Fruit fly (Drosophila melanogaster): ENCODE data around the gene CG12375.

Gene CG12375

DNA sequence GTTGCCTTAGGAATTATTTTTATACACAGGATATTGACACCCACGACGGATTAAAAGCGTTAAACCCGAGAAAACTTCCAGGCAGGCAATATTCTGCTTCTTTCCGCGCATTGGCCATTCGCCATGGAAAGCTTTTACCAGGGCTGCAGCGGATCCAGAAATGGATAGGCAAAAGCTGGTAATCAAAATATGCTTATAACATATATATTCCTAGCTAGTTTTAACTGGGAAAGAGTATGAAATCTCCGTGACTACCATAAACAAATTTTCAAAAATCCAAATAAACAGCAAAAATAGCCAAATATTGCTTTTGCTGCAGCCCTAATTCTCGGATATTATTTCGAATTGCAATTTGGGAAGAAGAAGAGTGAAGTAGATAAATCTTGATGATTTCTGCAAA lies 32.8 kb upstream of the CG12375 start, which contains the start of the genes PAPLA1 and Rbsn-5 (continued):
- peak; percentile 81 for TF ChIP-seq gt (GFP tag; IDR thresholded peaks at IDR 0.05)
- peak; percentile 86 for TF ChIP-seq klu (GFP tag; IDR thresholded peaks at IDR 0.05)
- peak; percentile 74 for TF ChIP-seq onecut (GFP tag; IDR thresholded peaks at IDR 0.05)
- TF ChIP-seq exex (tag; optimal IDR thresholded peaks at IDR 0.05) = peak; percentile 93
- no peak for TF ChIP-seq br (optimal IDR thresholded peaks at IDR 0.05)
- TF ChIP-seq Mrtf (GFP tag; IDR thresholded peaks at IDR 0.05) = peak; percentile 87
- TF ChIP-seq Atf6 (GFP tag; IDR thresholded peaks at IDR 0.05) = peak; percentile 86; the same call in 1 of the 2 replicates
- peak in 1 of 2 experiments; percentile 85 for TF ChIP-seq Eip74EF (GFP tag; optimal IDR thresholded peaks at IDR 0.05)
- peak; percentile 88 for TF ChIP-seq CG17612 (GFP tag; IDR thresholded peaks at IDR 0.05)
- peak; percentile 89 for TF ChIP-seq sima (GFP tag; optimal IDR thresholded peaks at IDR 0.05)
- peak; percentile 87 for TF ChIP-seq CG7556 (GFP tag; optimal IDR thresholded peaks at IDR 0.05)
- peak; percentile 98 for TF ChIP-seq mam (GFP tag; optimal IDR thresholded peaks at IDR 0.05)
- peak; percentile 89 for TF ChIP-seq CG11247 (GFP tag; IDR thresholded peaks at IDR 0.05)
- peak; percentile 81 for TF ChIP-seq Vsx1 (GFP tag; optimal IDR thresholded peaks at IDR 0.05)
- TF ChIP-seq Med (GFP tag) = peak; percentile 99
- peak; percentile 97 for TF ChIP-seq row (GFP tag; IDR thresholded peaks at IDR 0.05)
- peak; percentile 86 for TF ChIP-seq CG12219 (GFP tag; optimal IDR thresholded peaks at IDR 0.05)
- peak; percentile 96 for TF ChIP-seq Hsf (GFP tag; optimal IDR thresholded peaks at IDR 0.05)
- TF ChIP-seq CG13624 (GFP tag; optimal IDR thresholded peaks at IDR 0.05) = peak; percentile 96
- TF ChIP-seq CG2875 (GFP tag; optimal IDR thresholded peaks at IDR 0.05) = peak; percentile 80
- TF ChIP-seq CG15073 (GFP tag; optimal IDR thresholded peaks at IDR 0.05) = peak; percentile 49
- TF ChIP-seq Ravus (GFP tag; IDR thresholded peaks at IDR 0.05) = peak; percentile 66
- TF ChIP-seq CG8478 (optimal IDR thresholded peaks at IDR 0.05) = no peak
- TF ChIP-seq CG3065 (GFP tag; optimal IDR thresholded peaks at IDR 0.05) = peak; percentile 92
- peak; percentile 91 for TF ChIP-seq CG13123 (GFP tag; optimal IDR thresholded peaks at IDR 0.05)
- peak; percentile 46 for TF ChIP-seq CTCF (GFP tag; optimal IDR thresholded peaks at IDR 0.05)
- peak; percentile 86 for TF ChIP-seq Rx (GFP tag; IDR thresholded peaks at IDR 0.05)
- peak; percentile 70 for TF ChIP-seq CG3995 (GFP tag; optimal IDR thresholded peaks at IDR 0.05)
- TF ChIP-seq dm (GFP tag; optimal IDR thresholded peaks at IDR 0.05) = peak; percentile 89
- peak; percentile 95 for TF ChIP-seq fu2 (GFP tag; optimal IDR thresholded peaks at IDR 0.05)
- peak; percentile 90 for TF ChIP-seq ERR (GFP tag; optimal IDR thresholded peaks at IDR 0.05)
- peak; percentile 82 for TF ChIP-seq ase (GFP tag; IDR thresholded peaks at IDR 0.05)
- peak; percentile 89 for TF ChIP-seq CG9727 (GFP tag; optimal IDR thresholded peaks at IDR 0.05)
- peak; percentile 95 for TF ChIP-seq Fer3 (tag; optimal IDR thresholded peaks at IDR 0.05)
- peak; percentile 31 for TF ChIP-seq CG9797 (GFP tag; optimal IDR thresholded peaks at IDR 0.05)
- peak; percentile 94 for TF ChIP-seq Ets97D (GFP tag; optimal IDR thresholded peaks at IDR 0.05)
- TF ChIP-seq CG3163 (GFP tag; optimal IDR thresholded peaks at IDR 0.05) = peak; percentile 81
- TF ChIP-seq B-H2 (GFP tag; optimal IDR thresholded peaks at IDR 0.05) = peak; percentile 97
- peak; percentile 94 for TF ChIP-seq CG5245 (GFP tag; optimal IDR thresholded peaks at IDR 0.05)
- TF ChIP-seq dmrt99B (tag; optimal IDR thresholded peaks at IDR 0.05) = peak; percentile 91
- TF ChIP-seq CG18011 (GFP tag; optimal IDR thresholded peaks at IDR 0.05) = peak; percentile 86
- peak; percentile 24 to 78 for TF ChIP-seq crp (GFP tag; optimal IDR thresholded peaks at IDR 0.05)
- peak; percentile 89 for TF ChIP-seq CG31224 (GFP tag; IDR thresholded peaks at IDR 0.05)
- peak; percentile 90 for TF ChIP-seq Blimp-1 (GFP tag; optimal IDR thresholded peaks at IDR 0.05)
- peak; percentile 93 for TF ChIP-seq ranshi (GFP tag; IDR thresholded peaks at IDR 0.05)
- TF ChIP-seq sens-2 (GFP tag; IDR thresholded peaks at IDR 0.05) = peak; percentile 75
- TF ChIP-seq CG33557 (GFP tag; optimal IDR thresholded peaks at IDR 0.05) = peak; percentile 85
- TF ChIP-seq HLH4C (GFP tag; IDR thresholded peaks at IDR 0.05; ENCODE audit: partially characterized antibody) = no peak
- TF ChIP-seq CG14667 (GFP tag; IDR thresholded peaks at IDR 0.05) = peak; percentile 85
- TF ChIP-seq CG32772 (GFP tag; IDR thresholded peaks at IDR 0.05) = peak; percentile 94
- peak; percentile 90 for TF ChIP-seq HLH3B (GFP tag; IDR thresholded peaks at IDR 0.05)
- TF ChIP-seq Stat92E (GFP tag; optimal IDR thresholded peaks at IDR 0.05) = no peak
- no peak for TF ChIP-seq Tbp (GFP tag; optimal IDR thresholded peaks at IDR 0.05)
